Worm (Caenorhabditis elegans) whole organism, L4/young adult: Measurements from ENCODE around the gene nlp-33.

Experiments used
- W03F9.2 ChIP-seq: fragments of 150-350 bp; optimal IDR thresholded peaks from 2 replicates; lab custom pipeline; 2014; ENCODE audit warnings: missing biosample characterization, missing genetic modification characterization
- dao-5 ChIP-seq: sonication (generic microtip); optimal IDR thresholded peaks from 2 replicates; lab custom pipeline; 2016; ENCODE audit warnings: missing genotype, missing genetic modification characterization, moderate library complexity, missing compliant biosample characterization
- him-1 ChIP-seq: sonication (generic microtip); optimal IDR thresholded peaks from 2 replicates; lab custom pipeline; 2016; ENCODE audit warnings: missing genotype, missing genetic modification reagents, missing genetic modification characterization, missing compliant biosample characterization

ce11 chrV:11156589-11156988 lies 9.4 kb downstream of the nlp-33 start:
- no peak for TF ChIP-seq dao-5 (tag; lab: Kevin White, UChicago)
- no peak for TF ChIP-seq him-1 (tag; lab: Kevin White, UChicago)
- TF ChIP-seq W03F9.2, result no peak
